Worm (Caenorhabditis elegans): ENCODE results near the gene srt-40.

srt-40 gene

ce11 chrV:2226903-2227302, 20.8 kb upstream of the srt-40 start, which contains the start of gene nhr-18:
Gene nhr-18, plus strand, starts transcription at chrV:2227203.
- TF ChIP-seq nhr-25 (tag; optimal IDR thresholded peaks at IDR 0.05; ENCODE audit: borderline replicate concordance, insufficient read depth) (no peak), Y48G9A.11 (GFP tag; IDR thresholded peaks at IDR 0.05) (no peak), Y5F2A.4 (GFP tag; optimal IDR thresholded peaks at IDR 0.05) (no peak), mdl-1 (tag; optimal IDR thresholded peaks at IDR 0.05) (no peak), ceh-28 (tag; optimal IDR thresholded peaks at IDR 0.05) (no peak), ceh-82 (tag; optimal IDR thresholded peaks at IDR 0.05) (no peak), F10B5.3 (tag; optimal IDR thresholded peaks at IDR 0.05) (no peak), dmd-8 (GFP tag; IDR thresholded peaks at IDR 0.05) (no peak), tag-97 (GFP tag; IDR thresholded peaks at IDR 0.05) (no peak), lin-38 (GFP tag; IDR thresholded peaks at IDR 0.05) (no peak), Y105C5A.15 (GFP tag; IDR thresholded peaks at IDR 0.05) (no peak), lim-7 (GFP tag; IDR thresholded peaks at IDR 0.05) (no peak), daf-16 (GFP tag; optimal IDR thresholded peaks at IDR 0.05) (no peak), daf-16 (tag; optimal IDR thresholded peaks at IDR 0.05) (no peak)

- TF ChIP-seq nhr-76 (tag; optimal IDR thresholded peaks at IDR 0.05) = no peak
- TF ChIP-seq mes-2 (tag; optimal IDR thresholded peaks at IDR 0.05; ENCODE audit: poor library complexity, severe bottlenecking) = no peak
- no peak for TF ChIP-seq lin-39 (tag; optimal IDR thresholded peaks at IDR 0.05)
- no peak for TF ChIP-seq ZK337.2 (GFP tag; IDR thresholded peaks at IDR 0.05)
- TF ChIP-seq ZK546.5 (tag; optimal IDR thresholded peaks at IDR 0.05) = no peak
- TF ChIP-seq unc-39 (tag; optimal IDR thresholded peaks at IDR 0.05) = no peak
- TF ChIP-seq ceh-44 (GFP tag; IDR thresholded peaks at IDR 0.05) = no peak
- no peak for TF ChIP-seq lin-15B (tag; optimal IDR thresholded peaks at IDR 0.05)
- TF ChIP-seq nhr-41 (GFP tag; IDR thresholded peaks at IDR 0.05) = no peak
- no peak for TF ChIP-seq sdz-12 (GFP tag; optimal IDR thresholded peaks at IDR 0.05)
- no peak for TF ChIP-seq zip-11 (GFP tag; IDR thresholded peaks at IDR 0.05)
- TF ChIP-seq lin-1 (GFP tag; IDR thresholded peaks at IDR 0.05) = no peak
Measured at ce11 chrV:2225130-2225529, 19.0 kb upstream of the srt-40 start, which contains the start of gene nhr-103. Gene nhr-103, plus strand, starts transcription at chrV:2225430.

DNA sequence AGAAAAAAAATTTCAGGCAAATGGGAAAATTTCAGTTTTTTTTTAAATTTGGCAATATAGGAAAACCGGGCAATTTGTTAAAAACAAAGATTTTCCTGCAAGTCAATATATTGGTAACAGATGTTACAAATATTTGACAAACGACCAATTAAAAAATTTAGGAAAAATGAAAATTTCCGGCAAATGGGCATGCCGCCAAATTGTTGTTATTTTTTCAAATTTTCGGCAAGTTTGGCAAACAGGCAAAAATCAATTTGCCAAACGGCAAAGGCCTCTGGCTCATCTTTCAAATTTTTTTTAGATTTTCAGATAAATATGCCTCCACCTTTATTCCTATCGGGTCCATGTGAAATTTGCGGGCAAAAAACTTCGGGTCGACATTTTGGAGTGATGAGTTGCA, 15.7 kb upstream of the srt-40 start, which contains the start of gene nhr-128:
Gene nhr-128 (plus strand): TSS at position 301 of the 400 bp plus-strand sequence.
- no peak for TF ChIP-seq Y105C5A.15 (GFP tag; IDR thresholded peaks at IDR 0.05)

ce11 chrV:2218803-2219202, 12.7 kb upstream of the srt-40 start, which contains the start of gene nhr-56:
Gene nhr-56, plus strand, starts transcription at chrV:2219004.
- TF ChIP-seq pqm-1 (tag; optimal IDR thresholded peaks at IDR 0.05) = peak; percentile 55
- no peak for TF ChIP-seq nhr-111 (GFP tag; optimal IDR thresholded peaks at IDR 0.05)
- peak; percentile 54 for TF ChIP-seq mep-1 (tag; optimal IDR thresholded peaks at IDR 0.05)
- no peak for TF ChIP-seq zag-1 (tag; optimal IDR thresholded peaks at IDR 0.05)
- peak; percentile 74 for TF ChIP-seq dmd-6 (GFP tag; IDR thresholded peaks at IDR 0.05)
- TF ChIP-seq dpl-1 (GFP tag; optimal IDR thresholded peaks at IDR 0.05) = no peak
- no peak for TF ChIP-seq dmd-9 (GFP tag; IDR thresholded peaks at IDR 0.05)
- peak in 1 of 2 experiments; percentile 49 for TF ChIP-seq mdl-1 (tag; optimal IDR thresholded peaks at IDR 0.05)
- no peak for TF ChIP-seq lim-7 (GFP tag; IDR thresholded peaks at IDR 0.05)
- peak; percentile 49 for TF ChIP-seq mxl-3 (GFP tag; optimal IDR thresholded peaks at IDR 0.05)
- TF ChIP-seq ZK337.2 (GFP tag; IDR thresholded peaks at IDR 0.05) = no peak
- peak; percentile 60 for TF ChIP-seq mes-2 (tag; optimal IDR thresholded peaks at IDR 0.05; ENCODE audit: poor library complexity, severe bottlenecking)
- TF ChIP-seq aha-1 (tag) = no peak
- TF ChIP-seq D1046.2 (GFP tag; IDR thresholded peaks at IDR 0.05) = no peak
- TF ChIP-seq madf-9 (GFP tag; conservative IDR thresholded peaks at IDR 0.05) = no peak
- peak; percentile 81 for TF ChIP-seq nhr-28 (tag; optimal IDR thresholded peaks at IDR 0.05)
- TF ChIP-seq nhr-76 (tag; optimal IDR thresholded peaks at IDR 0.05) = no peak
- no peak for TF ChIP-seq vab-7 (GFP tag; IDR thresholded peaks at IDR 0.05)
- TF ChIP-seq Y75B8A.6 (GFP tag; IDR thresholded peaks at IDR 0.05) = no peak
- no peak for TF ChIP-seq lin-1 (GFP tag; IDR thresholded peaks at IDR 0.05)
- TF ChIP-seq nhr-102 (tag; optimal IDR thresholded peaks at IDR 0.05) = peak; percentile 21
- no peak for TF ChIP-seq zip-2 (tag; optimal IDR thresholded peaks at IDR 0.05)
- peak; percentile 81 for TF ChIP-seq hlh-11 (tag; optimal IDR thresholded peaks at IDR 0.05)
- TF ChIP-seq ces-1 (GFP tag; optimal IDR thresholded peaks at IDR 0.05) = no peak
- peak; percentile 67 for TF ChIP-seq dve-1 (tag; optimal IDR thresholded peaks at IDR 0.05; ENCODE audit: insufficient read depth)
- TF ChIP-seq skn-1 (tag; optimal IDR thresholded peaks at IDR 0.05) = no peak
- TF ChIP-seq nhr-77 (tag; optimal IDR thresholded peaks at IDR 0.05) = peak; percentile 71
